Worm (Caenorhabditis elegans): ENCODE measurements around the gene grl-4.

grl-4 gene

ce11 chrIV:7310410-7310809 is at the start of gene grl-4:
TSS of gene grl-4 (minus strand) at chrIV:7310760.
- TF ChIP-seq Y55F3AM.14 (GFP tag; optimal IDR thresholded peaks at IDR 0.05): peak; percentile 3
- TF ChIP-seq lsy-2 (tag; optimal IDR thresholded peaks at IDR 0.05): no peak
- TF ChIP-seq nhr-21 (tag; optimal IDR thresholded peaks at IDR 0.05): no peak
- TF ChIP-seq ama-1 (optimal IDR thresholded peaks at IDR 0.05): no peak
- no peak for TF ChIP-seq nhr-25 (tag; optimal IDR thresholded peaks at IDR 0.05)
- no peak for TF ChIP-seq nhr-129 (tag; optimal IDR thresholded peaks at IDR 0.05)
- no peak for TF ChIP-seq dmd-4 (tag; optimal IDR thresholded peaks at IDR 0.05)

ce11 chrIV:7346751-7347150 is 36.2 kb upstream of the grl-4 start, which contains the start of gene daf-42:
TSS of gene daf-42 (minus strand) at chrIV:7346851.
- TF ChIP-seq nhr-12 (tag; optimal IDR thresholded peaks at IDR 0.05) (no peak), skn-1 (tag; optimal IDR thresholded peaks at IDR 0.05) (no peak), ceh-16 (tag; optimal IDR thresholded peaks at IDR 0.05) (no peak), lin-39 (tag; optimal IDR thresholded peaks at IDR 0.05) (no peak), nhr-25 (tag; optimal IDR thresholded peaks at IDR 0.05) (no peak), lin-11 (tag; optimal IDR thresholded peaks at IDR 0.05) (no peak), Y55F3AM.14 (GFP tag; optimal IDR thresholded peaks at IDR 0.05) (no peak), nhr-11 (tag; optimal IDR thresholded peaks at IDR 0.05) (no peak), mdl-1 (tag; optimal IDR thresholded peaks at IDR 0.05) (no peak), aly-2 (tag; optimal IDR thresholded peaks at IDR 0.05) (no peak), lin-13 (GFP tag; optimal IDR thresholded peaks at IDR 0.05) (no peak), ama-1 (optimal IDR thresholded peaks at IDR 0.05) (no peak), mab-5 (tag; optimal IDR thresholded peaks at IDR 0.05) (no peak), ztf-1 (GFP tag; conservative IDR thresholded peaks at IDR 0.05) (no peak)

ce11 chrIV:7344020-7344419 is 33.5 kb upstream of the grl-4 start:
- TF ChIP-seq nhr-129 (tag; optimal IDR thresholded peaks at IDR 0.05): peak; percentile 29
- TF ChIP-seq fos-1 (tag; optimal IDR thresholded peaks at IDR 0.05): no peak

ce11 chrIV:7342144-7342543 is 31.6 kb upstream of the grl-4 start:
- TF ChIP-seq nhr-11 (tag; optimal IDR thresholded peaks at IDR 0.05): no peak
- TF ChIP-seq elt-1 (tag; optimal IDR thresholded peaks at IDR 0.05): no peak
- TF ChIP-seq nhr-23 (tag; optimal IDR thresholded peaks at IDR 0.05): no peak
- no peak for TF ChIP-seq ama-1 (optimal IDR thresholded peaks at IDR 0.05)
- TF ChIP-seq nhr-21 (tag; optimal IDR thresholded peaks at IDR 0.05): no peak
- no peak for TF ChIP-seq lin-11 (tag; optimal IDR thresholded peaks at IDR 0.05)
- no peak for TF ChIP-seq R02D3.7 (tag; optimal IDR thresholded peaks at IDR 0.05)
- no peak for TF ChIP-seq ztf-4 (tag; optimal IDR thresholded peaks at IDR 0.05)
- TF ChIP-seq skn-1 (tag; optimal IDR thresholded peaks at IDR 0.05): no peak
- TF ChIP-seq unc-62 (GFP tag; optimal IDR thresholded peaks at IDR 0.05): no peak
- no peak for TF ChIP-seq nhr-237 (tag; optimal IDR thresholded peaks at IDR 0.05)
- TF ChIP-seq mdl-1 (tag; optimal IDR thresholded peaks at IDR 0.05): no peak
- TF ChIP-seq zag-1 (tag; optimal IDR thresholded peaks at IDR 0.05): no peak
- no peak for TF ChIP-seq gmeb-1 (tag; optimal IDR thresholded peaks at IDR 0.05)
- no peak for TF ChIP-seq nhr-6 (tag; optimal IDR thresholded peaks at IDR 0.05)
- TF ChIP-seq unc-55 (GFP tag; optimal IDR thresholded peaks at IDR 0.05): no peak
- no peak for TF ChIP-seq nhr-12 (tag; optimal IDR thresholded peaks at IDR 0.05)
- no peak for TF ChIP-seq sma-9 (GFP tag; optimal IDR thresholded peaks at IDR 0.05)
- TF ChIP-seq sma-9 (tag; optimal IDR thresholded peaks at IDR 0.05): no peak
- no peak for TF ChIP-seq ztf-11 (tag; optimal IDR thresholded peaks at IDR 0.05)
- no peak for TF ChIP-seq egl-27 (tag; optimal IDR thresholded peaks at IDR 0.05)

ce11 chrIV:7339095-7339494 is 28.5 kb upstream of the grl-4 start:
- TF ChIP-seq fos-1 (tag; optimal IDR thresholded peaks at IDR 0.05): no peak
- no peak for TF ChIP-seq nhr-77 (tag; optimal IDR thresholded peaks at IDR 0.05)
- no peak for TF ChIP-seq unc-55 (GFP tag; optimal IDR thresholded peaks at IDR 0.05)
- TF ChIP-seq egl-27 (tag; optimal IDR thresholded peaks at IDR 0.05): no peak
- TF ChIP-seq alr-1 (tag; optimal IDR thresholded peaks at IDR 0.05): no peak
- TF ChIP-seq nhr-25 (tag; optimal IDR thresholded peaks at IDR 0.05): no peak
- no peak for TF ChIP-seq nhr-10 (tag; optimal IDR thresholded peaks at IDR 0.05)
- TF ChIP-seq skn-1 (tag; optimal IDR thresholded peaks at IDR 0.05): no peak
- TF ChIP-seq F13H6.1 (tag; optimal IDR thresholded peaks at IDR 0.05): no peak
- no peak for TF ChIP-seq C34F6.9 (tag; optimal IDR thresholded peaks at IDR 0.05)
- TF ChIP-seq mbf-1 (tag; optimal IDR thresholded peaks at IDR 0.05): no peak
- TF ChIP-seq ztf-11 (tag; optimal IDR thresholded peaks at IDR 0.05): no peak
- TF ChIP-seq blmp-1 (tag; optimal IDR thresholded peaks at IDR 0.05; ENCODE audit: insufficient read depth): no peak
